Worm (Caenorhabditis elegans) whole organism, midembryonic: ENCODE data around the gene K01D12.8.

Source experiments
- med-1 ChIP-seq: sonication (generic microtip); optimal IDR thresholded peaks from 2 replicates; lab custom pipeline; 2017; ENCODE audit warnings: missing genetic modification characterization, mild to moderate bottlenecking, missing compliant biosample characterization, antibody characterized with exemption, missing genetic modification reagents; ENCODE audit not compliant: insufficient read depth
- ref-1 ChIP-seq: fragments of 200-800 bp; sonication (Bioruptor generic); conservative IDR thresholded peaks from 2 replicates; pipeline ENCODE4 v1.3.6; 2022; ENCODE audit warnings: missing genetic modification reagents, missing genetic modification characterization, missing compliant biosample characterization

DNA sequence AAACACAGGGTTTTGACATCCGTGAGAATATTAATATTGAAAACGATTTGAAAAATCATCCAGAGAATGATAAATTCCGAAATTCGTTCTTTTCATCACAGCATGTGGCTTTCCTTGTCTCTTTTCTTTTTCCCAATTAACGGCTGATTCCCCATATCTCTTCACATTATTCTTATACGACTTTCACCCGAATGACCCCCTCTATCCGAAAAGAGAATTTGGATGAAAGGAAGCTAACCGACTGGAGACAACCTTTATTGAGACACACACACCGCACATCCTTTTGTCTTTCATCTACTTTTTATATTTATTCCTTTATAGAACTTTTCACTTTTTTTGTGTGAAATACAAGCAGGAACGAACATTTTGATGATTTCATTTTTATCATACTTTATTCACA lies 44.8 kb upstream of the K01D12.8 start:
- no peak for TF ChIP-seq ref-1
- TF ChIP-seq med-1 (GFP tag; lab: Kevin White, UChicago) = no peak
